Worm (Caenorhabditis elegans): ENCODE results near the gene imp-2.
"Not testable (repeated sequence)": the region's sequence is repeated elsewhere in the genome, so short reads cannot be mapped to it uniquely, and the experiment has no call there.

ce11 chrIV:11154425-11155114, 35.9 kb upstream of the imp-2 start, which contains the start of gene C08F8.3:
- not testable (repeated sequence) for TF ChIP-seq isw-1 (GFP tag; IDR thresholded peaks at IDR 0.05); ztf-11 (tag; optimal IDR thresholded peaks at IDR 0.05); zag-1 (tag; optimal IDR thresholded peaks at IDR 0.05); mdl-1 (tag; optimal IDR thresholded peaks at IDR 0.05); lin-15B (tag; optimal IDR thresholded peaks at IDR 0.05); blmp-1 (tag; optimal IDR thresholded peaks at IDR 0.05)
